Worm (Caenorhabditis elegans) whole organism, L3 larva: ENCODE data around the gene dohh-1.

Source experiments
- R02D3.7 ChIP-seq: fragments of 150-350 bp; optimal IDR thresholded peaks from 2 replicates; lab custom pipeline; 2014; ENCODE audit warnings: missing biosample characterization, missing genetic modification characterization
- ZK546.5 ChIP-seq: sonication (generic microtip); optimal IDR thresholded peaks from 2 replicates; lab custom pipeline; 2017; ENCODE audit warnings: missing biosample characterization, missing genetic modification characterization
- ama-1 ChIP-seq: fragments of 150-350 bp; optimal IDR thresholded peaks from 2 replicates; lab custom pipeline; 2018
- ceh-28 ChIP-seq: fragments of 150-350 bp; optimal IDR thresholded peaks from 2 replicates; lab custom pipeline; 2014; ENCODE audit warnings: missing biosample characterization, missing genetic modification reagents, missing genetic modification characterization
- ceh-82 ChIP-seq: fragments of 150-350 bp; optimal IDR thresholded peaks from 2 replicates; lab custom pipeline; 2014; ENCODE audit warnings: missing biosample characterization, missing genetic modification characterization
- daf-12 ChIP-seq: fragments of 150-350 bp; optimal IDR thresholded peaks from 2 replicates; lab custom pipeline; 2014; ENCODE audit warnings: missing biosample characterization, missing genetic modification reagents, missing genetic modification characterization
- egl-5 ChIP-seq: fragments of 150-350 bp; optimal IDR thresholded peaks from 2 replicates; lab custom pipeline; 2017; ENCODE audit warnings: missing biosample characterization, missing genetic modification reagents, missing genetic modification characterization, inconsistent platforms
- elt-1 ChIP-seq: fragments of 150-350 bp; optimal IDR thresholded peaks from 2 replicates; lab custom pipeline; 2014; ENCODE audit warnings: missing biosample characterization, missing genetic modification characterization
- elt-2 ChIP-seq: sonication (generic microtip); optimal IDR thresholded peaks from 2 replicates; lab custom pipeline; 2016; ENCODE audit warnings: missing genetic modification reagents, mild to moderate bottlenecking, missing genetic modification characterization, missing compliant biosample characterization
- elt-3 ChIP-seq, 3 experiments: fragments of 150-350 bp in 1 of 3; sonication (generic microtip) in 2 of 3; optimal IDR thresholded peaks; 2 replicates in 2 of 3; 4 replicates in 1 of 3; lab custom pipeline; 2014 to 2017; ENCODE audit warnings: missing biosample characterization in 3 of 3, missing genetic modification characterization in 3 of 3
- eor-1 ChIP-seq, 2 experiments: fragments of 150-350 bp; optimal IDR thresholded peaks; 2 replicates each; lab custom pipeline; 2014 to 2018; ENCODE audit warnings: missing biosample characterization in 2 of 2, missing genetic modification characterization in 2 of 2
- fkh-2 ChIP-seq: fragments of 150-350 bp; optimal IDR thresholded peaks from 2 replicates; lab custom pipeline; 2014; ENCODE audit warnings: missing biosample characterization, missing genetic modification reagents, missing genetic modification characterization
- jun-1 ChIP-seq: fragments of 150-350 bp; optimal IDR thresholded peaks from 2 replicates; lab custom pipeline; 2014; ENCODE audit warnings: missing biosample characterization, missing genetic modification reagents, missing genetic modification characterization
- lin-39 ChIP-seq: fragments of 150-350 bp; optimal IDR thresholded peaks from 2 replicates; lab custom pipeline; 2018; ENCODE audit warnings: missing biosample characterization, missing genetic modification reagents, missing genetic modification characterization
- mml-1 ChIP-seq: fragments of 150-350 bp; sonication (generic microtip); optimal IDR thresholded peaks from 3 replicates; lab custom pipeline; 2014; ENCODE audit warnings: missing biosample characterization, missing genetic modification characterization
- nfya-1 ChIP-seq: sonication (generic microtip); optimal IDR thresholded peaks from 2 replicates; lab custom pipeline; 2017; ENCODE audit warnings: missing genetic modification characterization, mild to moderate bottlenecking, missing compliant biosample characterization, antibody characterized with exemption, moderate library complexity; ENCODE audit not compliant: insufficient read depth
- nhr-11 ChIP-seq: fragments of 150-350 bp; optimal IDR thresholded peaks from 2 replicates; lab custom pipeline; 2014; ENCODE audit warnings: missing biosample characterization, missing genetic modification characterization
- nhr-12 ChIP-seq: fragments of 150-350 bp; optimal IDR thresholded peaks from 2 replicates; lab custom pipeline; 2014; ENCODE audit warnings: missing biosample characterization, missing genetic modification characterization
- nhr-23 ChIP-seq: fragments of 150-350 bp; optimal IDR thresholded peaks from 2 replicates; lab custom pipeline; 2014; ENCODE audit warnings: missing biosample characterization, missing genetic modification reagents, missing genetic modification characterization
- nhr-237 ChIP-seq: fragments of 150-350 bp; optimal IDR thresholded peaks from 2 replicates; lab custom pipeline; 2014; ENCODE audit warnings: missing biosample characterization, missing genetic modification characterization
- nhr-25 ChIP-seq: sonication (generic microtip); optimal IDR thresholded peaks from 2 replicates; lab custom pipeline; 2017; ENCODE audit warnings: missing biosample characterization, missing genetic modification characterization
- nhr-43 ChIP-seq: sonication (generic microtip); optimal IDR thresholded peaks from 2 replicates; lab custom pipeline; 2016; ENCODE audit warnings: mild to moderate bottlenecking, missing genetic modification characterization, missing compliant biosample characterization; ENCODE audit not compliant: poor library complexity, severe bottlenecking
- nhr-67 ChIP-seq: fragments of 150-350 bp; optimal IDR thresholded peaks from 2 replicates; lab custom pipeline; 2014; ENCODE audit warnings: missing biosample characterization, missing genetic modification characterization
- nhr-76 ChIP-seq: fragments of 150-350 bp; sonication (generic microtip); optimal IDR thresholded peaks from 5 replicates; lab custom pipeline; 2014; ENCODE audit warnings: missing biosample characterization, missing genetic modification characterization
- nhr-77 ChIP-seq: fragments of 150-350 bp; optimal IDR thresholded peaks from 2 replicates; lab custom pipeline; 2014; ENCODE audit warnings: missing biosample characterization, missing genetic modification characterization
- pha-4 ChIP-seq: fragments of 150-350 bp; optimal IDR thresholded peaks from 2 replicates; lab custom pipeline; 2014; ENCODE audit warnings: missing biosample characterization, missing genetic modification reagents, missing genetic modification characterization
- pqm-1 ChIP-seq: fragments of 150-350 bp; optimal IDR thresholded peaks from 2 replicates; lab custom pipeline; 2017; ENCODE audit warnings: missing biosample characterization, missing genetic modification characterization, inconsistent platforms
- tbx-2 ChIP-seq: sonication (generic microtip); optimal IDR thresholded peaks from 2 replicates; lab custom pipeline; 2016; ENCODE audit warnings: mild to moderate bottlenecking, missing genetic modification characterization, missing compliant biosample characterization
- unc-39 ChIP-seq: sonication (generic microtip); optimal IDR thresholded peaks from 4 replicates; lab custom pipeline; 2017; ENCODE audit warnings: missing biosample characterization, missing genetic modification characterization
- unc-62 ChIP-seq: fragments of 150-350 bp; sonication (generic microtip); optimal IDR thresholded peaks from 4 replicates; lab custom pipeline; 2014; ENCODE audit warnings: missing biosample characterization, missing genetic modification reagents, missing genetic modification characterization
- ztf-11 ChIP-seq: fragments of 150-350 bp; optimal IDR thresholded peaks from 2 replicates; lab custom pipeline; 2014; ENCODE audit warnings: missing biosample characterization, missing genetic modification characterization
- ztf-4 ChIP-seq: fragments of 150-350 bp; optimal IDR thresholded peaks from 2 replicates; lab custom pipeline; 2014; ENCODE audit warnings: missing biosample characterization, missing genetic modification characterization

The dohh-1 gene

DNA sequence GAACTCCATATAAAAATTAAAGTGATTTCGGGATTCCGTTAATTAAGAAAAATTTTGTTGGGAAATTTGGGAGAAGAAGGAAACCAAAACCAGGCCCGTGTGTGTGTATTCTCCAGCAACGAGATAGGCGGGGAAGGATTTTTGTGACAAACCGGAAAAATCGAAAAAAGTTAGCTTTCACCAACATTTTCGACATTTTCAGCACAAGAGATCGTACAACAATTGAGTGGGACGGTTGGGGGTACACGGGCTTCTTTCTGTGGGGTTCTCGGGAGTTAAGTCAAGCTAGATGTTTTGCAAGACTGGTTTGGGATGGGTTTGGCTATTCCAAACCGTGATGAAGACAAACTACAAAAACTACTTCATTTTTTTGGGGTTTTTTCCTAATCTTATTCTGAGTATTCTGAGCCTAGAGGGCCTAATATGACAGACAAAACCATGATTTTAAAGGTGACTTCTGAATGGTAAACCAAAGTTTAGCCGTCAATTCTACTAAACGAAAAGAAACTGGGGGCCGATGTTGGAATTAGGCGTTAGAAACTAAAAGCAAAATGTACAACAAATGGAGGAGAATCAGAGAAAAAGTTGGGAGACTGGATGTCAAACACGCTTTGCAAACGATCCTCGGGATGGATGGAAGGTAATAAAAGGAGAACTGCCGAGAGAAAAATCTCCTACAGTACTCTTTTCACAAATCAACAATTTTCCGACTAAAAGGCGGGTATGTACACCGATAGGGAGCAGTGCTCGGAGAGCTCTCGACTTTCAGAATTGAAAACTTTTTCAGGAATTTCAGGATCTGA is 36.9 kb upstream of the dohh-1 start:
- no peak for TF ChIP-seq elt-2 (tag; lab: Kevin White, UChicago)
- peak; percentile 69 for TF ChIP-seq nhr-25 (tag; lab: Kevin White, UChicago)
- no peak for TF ChIP-seq daf-12
- TF ChIP-seq nfya-1 = peak; percentile 40
- TF ChIP-seq nhr-43 = peak; percentile 70
- peak; percentile 50 for TF ChIP-seq nhr-23 (tag; lab: Kevin White, UChicago)
- TF ChIP-seq lin-39 (tag; lab: Kevin White, UChicago) = no peak
- peak; percentile 62 for TF ChIP-seq ztf-4 (tag; lab: Kevin White, UChicago)
- TF ChIP-seq jun-1 = peak; percentile 12
- TF ChIP-seq nhr-11 (tag; lab: Kevin White, UChicago) = peak; percentile 1
- peak; percentile 90 for TF ChIP-seq ama-1
- TF ChIP-seq, all 47 proteins: peak for 8

DNA sequence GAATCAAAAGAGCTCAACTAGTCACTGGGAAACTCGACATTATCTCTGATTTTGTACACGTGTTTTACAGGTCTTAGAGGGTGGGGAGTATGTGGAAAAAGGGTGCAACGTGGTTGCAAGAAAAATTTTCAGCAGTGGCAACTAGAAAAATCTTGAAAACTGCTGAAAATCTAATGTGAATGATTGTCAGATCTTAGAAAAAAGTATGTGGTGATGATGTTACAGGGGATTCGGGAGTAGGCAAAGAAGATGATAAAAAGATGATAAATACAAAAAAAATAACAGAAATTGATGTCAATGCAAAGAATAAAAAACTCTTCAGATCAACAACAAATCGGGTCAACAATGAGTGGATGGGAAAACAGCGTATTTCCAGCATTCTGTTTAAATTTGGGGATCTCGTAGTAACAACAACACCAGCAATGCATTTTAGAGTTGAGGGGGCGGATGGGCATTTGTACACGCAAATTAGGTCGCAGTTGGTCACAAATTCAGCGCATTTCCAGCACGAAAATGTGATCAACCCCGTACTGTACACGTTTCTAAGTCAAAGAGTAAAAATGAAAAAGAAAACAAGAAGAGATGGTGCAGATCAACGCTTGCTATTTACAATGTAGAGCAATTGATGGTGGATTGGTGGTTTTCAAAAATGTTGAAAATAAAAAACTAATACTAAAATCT is 36.2 kb upstream of the dohh-1 start:
- TF ChIP-seq nhr-76 (tag; lab: Kevin White, UChicago) (no peak), pqm-1 (tag; lab: Kevin White, UChicago) (no peak), egl-5 (tag; lab: Kevin White, UChicago) (no peak), ceh-82 (no peak), jun-1 (peak; percentile 9), nhr-23 (tag; lab: Kevin White, UChicago) (no peak), ceh-28 (tag; lab: Kevin White, UChicago) (no peak), nhr-25 (tag; lab: Kevin White, UChicago) (peak; percentile 8), fkh-2 (tag; lab: Kevin White, UChicago) (no peak), elt-3 (tag; optimal IDR thresholded peaks at IDR 0.05; lab: Kevin White, UChicago) (peak in 1 of 3 experiments; percentile 11), lin-39 (tag; lab: Kevin White, UChicago) (no peak), pha-4 (peak; percentile 27), unc-62 (GFP tag; lab: Kevin White, UChicago) (no peak), nhr-237 (tag; lab: Kevin White, UChicago) (no peak), ama-1 (peak; percentile 47), ztf-11 (no peak), ZK546.5 (no peak), nhr-12 (tag; lab: Kevin White, UChicago) (no peak), elt-1 (peak; percentile 7), unc-39 (tag; lab: Kevin White, UChicago) (no peak)
- TF ChIP-seq, all 47 proteins: peak for 6

DNA sequence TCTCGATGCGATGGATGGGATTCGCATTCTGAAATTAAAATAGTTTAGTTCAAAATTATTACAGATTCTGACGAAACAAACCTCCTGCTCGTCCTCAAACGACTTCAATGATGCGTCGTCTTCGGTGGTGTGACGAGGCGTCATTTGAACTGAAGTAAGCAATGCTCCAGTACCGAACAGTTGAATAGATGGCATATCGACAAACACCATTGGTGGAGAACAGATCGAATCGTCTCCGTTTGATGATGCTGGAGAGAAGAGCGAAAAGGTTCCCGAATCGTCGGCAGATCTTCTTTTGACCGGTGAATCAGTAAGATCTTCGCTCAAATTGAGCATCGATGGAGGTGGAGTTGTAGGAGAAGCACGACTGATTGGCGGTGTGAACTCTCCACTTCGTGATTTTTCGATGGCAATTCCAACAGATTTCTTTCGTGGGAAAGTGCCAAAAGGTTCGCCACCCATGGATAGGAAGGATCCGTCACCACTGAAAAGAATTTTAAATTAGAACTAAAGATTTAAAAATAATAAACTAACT is 35.3 kb upstream of the dohh-1 start:
- TF ChIP-seq eor-1 (tag; optimal IDR thresholded peaks at IDR 0.05; lab: Kevin White, UChicago) (no peak), unc-62 (GFP tag; lab: Kevin White, UChicago) (no peak), ztf-4 (tag; lab: Kevin White, UChicago) (peak; percentile 26), nhr-77 (no peak), nhr-67 (tag; lab: Kevin White, UChicago) (no peak), pha-4 (no peak), daf-12 (no peak), tbx-2 (tag; lab: Kevin White, UChicago) (peak; percentile 1), ama-1 (peak; percentile 95), ceh-82 (no peak)

DNA sequence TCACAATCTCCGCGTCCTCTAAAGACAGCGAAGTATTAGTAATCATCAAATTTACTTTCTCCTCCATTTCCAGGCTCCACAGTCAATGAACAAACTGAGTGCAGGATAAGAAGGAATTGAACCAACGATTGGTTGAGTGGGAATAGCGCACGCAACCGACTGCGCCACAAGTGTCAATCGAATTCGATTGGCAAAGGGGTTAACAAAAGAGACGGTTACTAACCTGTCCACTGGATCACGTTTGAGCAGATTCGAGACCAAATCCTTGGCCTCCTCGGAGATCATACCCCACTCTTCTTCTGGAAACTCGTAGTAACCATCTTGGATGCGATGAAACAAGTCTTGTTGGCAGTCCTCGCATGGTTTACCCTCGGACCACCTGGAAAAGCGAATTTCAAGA is 34.5 kb upstream of the dohh-1 start:
- TF ChIP-seq nhr-11 (tag; lab: Kevin White, UChicago) (no peak), mml-1 (tag; lab: Kevin White, UChicago) (no peak), nhr-25 (tag; lab: Kevin White, UChicago) (peak; percentile 65), egl-5 (tag; lab: Kevin White, UChicago) (no peak), ama-1 (peak; percentile 38), fkh-2 (tag; lab: Kevin White, UChicago) (no peak), ceh-82 (no peak), nhr-43 (peak; percentile 50), ceh-28 (tag; lab: Kevin White, UChicago) (no peak), R02D3.7 (tag; lab: Kevin White, UChicago) (no peak)
